Fruit fly (Drosophila melanogaster) whole organism, embryonic: ENCODE results near the gene MESR3.

ENCODE experiments used
- Awh ChIP-seq: fragments of 200-800 bp; sonication (Bioruptor generic); IDR thresholded peaks from 2 replicates; pipeline ENCODE4, ENCODE4 v1.3.6; 2022; ENCODE audit warnings: missing biosample characterization, missing genetic modification characterization
- B-H1 ChIP-seq: fragments of 200-800 bp; sonication (Bioruptor generic); IDR thresholded peaks from 3 replicates; pipeline ENCODE4 v1.3.6; 2022; ENCODE audit warnings: missing biosample characterization, missing genetic modification characterization
- Blimp-1 ChIP-seq: fragments of 200-800 bp; sonication (Bioruptor generic); optimal IDR thresholded peaks from 3 replicates; lab custom pipeline; 2018; ENCODE audit warnings: missing biosample characterization, missing genetic modification characterization, mild to moderate bottlenecking, moderate library complexity, missing genetic modification reagents
- CG10959 ChIP-seq: fragments of 200-800 bp; sonication (Bioruptor generic); IDR thresholded peaks from 2 replicates; pipeline ENCODE4 v1.3.6; 2022; ENCODE audit warnings: missing biosample characterization, missing genetic modification characterization
- CG12071 ChIP-seq: fragments of 200-800 bp; sonication (Bioruptor generic); optimal IDR thresholded peaks from 3 replicates; lab custom pipeline; 2018; ENCODE audit warnings: missing biosample characterization, mild to moderate bottlenecking, missing genetic modification characterization
- CG12942 ChIP-seq: fragments of 200-800 bp; sonication (Bioruptor generic); optimal IDR thresholded peaks from 3 replicates; lab custom pipeline; 2016; ENCODE audit warnings: missing biosample characterization, missing genetic modification characterization
- CG13287 ChIP-seq: fragments of 200-800 bp; sonication (Bioruptor generic); IDR thresholded peaks from 2 replicates; pipeline ENCODE4 v1.3.6; 2022; ENCODE audit warnings: missing biosample characterization, missing genetic modification characterization; ENCODE audit not compliant: partially characterized antibody
- CG15514 ChIP-seq: fragments of 200-800 bp; sonication (Bioruptor generic); optimal IDR thresholded peaks from 3 replicates; lab custom pipeline; 2017; ENCODE audit warnings: missing biosample characterization, missing genetic modification characterization, mild to moderate bottlenecking, moderate library complexity, missing genetic modification reagents
- CG1647 ChIP-seq: fragments of 200-800 bp; sonication (Bioruptor generic); optimal IDR thresholded peaks from 3 replicates; lab custom pipeline; 2016; ENCODE audit warnings: missing biosample characterization, missing genetic modification characterization
- CG17912 ChIP-seq: fragments of 200-800 bp; sonication (Bioruptor generic); optimal IDR thresholded peaks from 2 replicates; lab custom pipeline; 2018; ENCODE audit warnings: missing biosample characterization, mild to moderate bottlenecking, missing genetic modification characterization
- CG2199 ChIP-seq: fragments of 200-800 bp; sonication (Bioruptor generic); IDR thresholded peaks from 3 replicates; pipeline ENCODE4 v1.3.6; 2022; ENCODE audit warnings: missing biosample characterization, missing genetic modification characterization
- CG4360 ChIP-seq: fragments of 200-800 bp; sonication (Bioruptor generic); IDR thresholded peaks from 2 replicates; pipeline ENCODE4 v1.3.6; 2022; ENCODE audit warnings: missing biosample characterization, missing genetic modification characterization
- CG4404 ChIP-seq: fragments of 200-800 bp; sonication (Bioruptor generic); IDR thresholded peaks from 2 replicates; pipeline ENCODE4 v1.3.6; 2022; ENCODE audit warnings: missing biosample characterization, missing genetic modification characterization
- CG5245 ChIP-seq: fragments of 200-800 bp; sonication (Bioruptor generic); optimal IDR thresholded peaks from 3 replicates; lab custom pipeline; 2016; ENCODE audit warnings: missing biosample characterization, missing genetic modification characterization
- CHES-1-like ChIP-seq: fragments of 200-800 bp; sonication (Bioruptor generic); optimal IDR thresholded peaks from 2 replicates; lab custom pipeline; 2016; ENCODE audit warnings: missing biosample characterization, missing genetic modification characterization
- D19A ChIP-seq: fragments of 200-800 bp; optimal IDR thresholded peaks from 3 replicates; lab custom pipeline; 2019; ENCODE audit warnings: missing biosample characterization, mild to moderate bottlenecking, missing genetic modification characterization, moderate library complexity
- Doc2 ChIP-seq: fragments of 200-800 bp; sonication (Bioruptor generic); IDR thresholded peaks from 2 replicates; pipeline ENCODE4 v1.3.6; 2022; ENCODE audit warnings: missing biosample characterization, missing genetic modification characterization
- Doc3 ChIP-seq: fragments of 200-800 bp; sonication (Bioruptor generic); IDR thresholded peaks from 3 replicates; pipeline ENCODE4 v1.3.6; 2022; ENCODE audit warnings: missing biosample characterization, missing genetic modification characterization; ENCODE audit not compliant: partially characterized antibody
- GATAe ChIP-seq: fragments of 200-800 bp; sonication (Bioruptor generic); conservative IDR thresholded peaks from 2 replicates; pipeline ENCODE4 v1.3.6; 2022; ENCODE audit warnings: missing biosample characterization, missing genetic modification characterization
- HLH54F ChIP-seq: fragments of 200-800 bp; sonication (Bioruptor generic); optimal IDR thresholded peaks from 3 replicates; lab custom pipeline; 2016; ENCODE audit warnings: missing biosample characterization, missing genetic modification characterization
- HmgD ChIP-seq: fragments of 200-800 bp; sonication (Bioruptor generic); optimal IDR thresholded peaks from 3 replicates; lab custom pipeline; 2016; ENCODE audit warnings: missing biosample characterization, missing genetic modification characterization
- Hmr ChIP-seq: fragments of 200-800 bp; sonication (Bioruptor generic); optimal IDR thresholded peaks from 3 replicates; lab custom pipeline; 2017; ENCODE audit warnings: mild to moderate bottlenecking, missing biosample characterization, missing genetic modification reagents, missing genetic modification characterization
- Lim3 ChIP-seq: fragments of 200-800 bp; sonication (Bioruptor generic); IDR thresholded peaks from 2 replicates; pipeline ENCODE4 v1.3.6; 2022; ENCODE audit warnings: missing biosample characterization, missing genetic modification characterization
- Med ChIP-seq: fragments of 200-800 bp; sonication (Bioruptor generic); peaks from one replicate; lab custom pipeline; 2016; ENCODE audit warnings: missing biosample characterization, missing genetic modification characterization, mild to moderate bottlenecking, inconsistent platforms, moderate library complexity
- Rfx ChIP-seq: fragments of 200-800 bp; sonication (Bioruptor generic); IDR thresholded peaks from 2 replicates; pipeline ENCODE4 v1.3.6; 2022; ENCODE audit warnings: missing biosample characterization, missing genetic modification characterization
- Sox102F ChIP-seq: fragments of 200-800 bp; sonication (Bioruptor generic); optimal IDR thresholded peaks from 2 replicates; lab custom pipeline; 2018; ENCODE audit warnings: missing biosample characterization, mild to moderate bottlenecking, missing genetic modification characterization, moderate library complexity
- YL-1 ChIP-seq: fragments of 200-800 bp; sonication (Bioruptor generic); optimal IDR thresholded peaks from 3 replicates; lab custom pipeline; 2017; ENCODE audit warnings: missing biosample characterization, mild to moderate bottlenecking, missing genetic modification characterization
- ase ChIP-seq: fragments of 200-800 bp; sonication (Bioruptor generic); IDR thresholded peaks from 3 replicates; pipeline ENCODE4 v1.3.6; 2022; ENCODE audit warnings: missing biosample characterization, missing genetic modification characterization
- bsh ChIP-seq, 2 experiments: fragments of 200-800 bp; sonication (Bioruptor generic); optimal IDR thresholded peaks; 2 replicates each; lab custom pipeline; 2017 to 2018; ENCODE audit warnings: mild to moderate bottlenecking in 2 of 2, missing biosample characterization in 2 of 2, missing genetic modification characterization in 2 of 2, moderate library complexity in 1 of 2
- croc ChIP-seq: fragments of 200-800 bp; sonication (Bioruptor generic); conservative IDR thresholded peaks from 3 replicates; pipeline ENCODE4 v1.3.6; 2022; ENCODE audit warnings: missing biosample characterization, missing genetic modification characterization
- crp ChIP-seq, 2 experiments: fragments of 200-800 bp; sonication (Bioruptor generic); optimal IDR thresholded peaks; 2 replicates in 1 of 2; 3 replicates in 1 of 2; lab custom pipeline; 2017; ENCODE audit warnings: missing biosample characterization in 2 of 2, missing genetic modification characterization in 2 of 2, mild to moderate bottlenecking in 1 of 2, moderate library complexity in 1 of 2
- dmrt99B ChIP-seq: fragments of 200-800 bp; sonication (Bioruptor generic); optimal IDR thresholded peaks from 2 replicates; lab custom pipeline; 2018; ENCODE audit warnings: missing biosample characterization, mild to moderate bottlenecking, missing genetic modification characterization, moderate library complexity
- fru ChIP-seq: fragments of >200 bp; optimal IDR thresholded peaks from 2 replicates; lab custom pipeline; 2017
- gce ChIP-seq: fragments of 200-800 bp; sonication (Bioruptor generic); IDR thresholded peaks from 3 replicates; pipeline ENCODE4 v1.3.6; 2022; ENCODE audit warnings: missing biosample characterization, missing genetic modification characterization
- gfzf ChIP-seq: fragments of 200-800 bp; sonication (Bioruptor generic); optimal IDR thresholded peaks from 2 replicates; lab custom pipeline; 2016; ENCODE audit warnings: missing biosample characterization, mild to moderate bottlenecking, missing genetic modification characterization, moderate library complexity
- grau ChIP-seq: fragments of 200-800 bp; optimal IDR thresholded peaks from 3 replicates; lab custom pipeline; 2019; ENCODE audit warnings: missing biosample characterization, mild to moderate bottlenecking, missing genetic modification characterization, moderate library complexity
- hkb ChIP-seq, 2 experiments: fragments of 200-800 bp in 1 of 2; fragments of >200 bp in 1 of 2; sonication (Bioruptor generic) in 1 of 2; IDR thresholded peaks in 1 of 2; optimal IDR thresholded peaks in 1 of 2; 2 replicates each; pipeline versions ENCODE4 v1.3.6 to Lab custom; 2017 to 2022; ENCODE audit warnings: missing biosample characterization in 1 of 2, missing genetic modification characterization in 1 of 2
- lbe ChIP-seq: fragments of 200-800 bp; sonication (Bioruptor generic); optimal IDR thresholded peaks from 2 replicates; lab custom pipeline; 2016; ENCODE audit warnings: missing biosample characterization, mild to moderate bottlenecking, missing genetic modification characterization
- mirr ChIP-seq: fragments of 200-800 bp; sonication (Bioruptor generic); optimal IDR thresholded peaks from 3 replicates; lab custom pipeline; 2018; ENCODE audit warnings: missing biosample characterization, mild to moderate bottlenecking, missing genetic modification characterization
- nerfin-2 ChIP-seq: fragments of 200-800 bp; sonication (Bioruptor generic); IDR thresholded peaks from 2 replicates; pipeline ENCODE4 v1.3.6; 2022; ENCODE audit warnings: missing biosample characterization, missing genetic modification characterization; ENCODE audit not compliant: partially characterized antibody
- nom ChIP-seq: fragments of 200-800 bp; sonication (Bioruptor generic); optimal IDR thresholded peaks from 2 replicates; lab custom pipeline; 2017; ENCODE audit warnings: missing biosample characterization, missing genetic modification characterization, mild to moderate bottlenecking, moderate library complexity, missing genetic modification reagents
- onecut ChIP-seq: fragments of 200-800 bp; sonication (Bioruptor generic); IDR thresholded peaks from 2 replicates; pipeline ENCODE4 v1.3.6; 2022; ENCODE audit warnings: missing biosample characterization, missing genetic modification characterization
- org-1 ChIP-seq: fragments of 200-800 bp; sonication (Bioruptor generic); optimal IDR thresholded peaks from 2 replicates; lab custom pipeline; 2017; ENCODE audit warnings: missing biosample characterization, missing genetic modification characterization
- peb ChIP-seq: fragments of 200-800 bp; sonication (Bioruptor generic); IDR thresholded peaks from 2 replicates; pipeline ENCODE4 v1.3.6; 2022; ENCODE audit warnings: missing biosample characterization, missing genetic modification characterization
- salm ChIP-seq: fragments of 200-800 bp; sonication (Bioruptor generic); optimal IDR thresholded peaks from 2 replicates; lab custom pipeline; 2018; ENCODE audit warnings: missing biosample characterization, mild to moderate bottlenecking, missing genetic modification characterization
- slbo ChIP-seq: fragments of 200-800 bp; sonication (Bioruptor generic); IDR thresholded peaks from 2 replicates; pipeline ENCODE4 v1.3.6; 2022; ENCODE audit warnings: missing biosample characterization, missing genetic modification characterization
- sug ChIP-seq: fragments of 200-800 bp; optimal IDR thresholded peaks from 2 replicates; lab custom pipeline; 2019; ENCODE audit warnings: missing biosample characterization, mild to moderate bottlenecking, missing genetic modification characterization, moderate library complexity
- tin ChIP-seq: fragments of 200-800 bp; sonication (Bioruptor generic); optimal IDR thresholded peaks from 3 replicates; lab custom pipeline; 2016; ENCODE audit warnings: missing biosample characterization, missing genetic modification characterization
- vfl ChIP-seq: fragments of 200-800 bp; sonication (Bioruptor generic); optimal IDR thresholded peaks from 2 replicates; lab custom pipeline; 2016; ENCODE audit warnings: missing biosample characterization, missing genetic modification characterization
- vnd ChIP-seq: fragments of 200-800 bp; sonication (Bioruptor generic); IDR thresholded peaks from 3 replicates; pipeline ENCODE4 v1.3.6; 2022; ENCODE audit warnings: missing biosample characterization, missing genetic modification characterization; ENCODE audit not compliant: partially characterized antibody

MESR3 gene

dm6 chr2L:18626987-18627386 is 9.9 kb downstream of the MESR3 start (continued):
- TF ChIP-seq crp (GFP tag; optimal IDR thresholded peaks at IDR 0.05; lab: Kevin White, UChicago), result peak in 1 of 2 experiments; percentile 40
- peak; percentile 96 for TF ChIP-seq Med (GFP tag; lab: Kevin White, UChicago)
- TF ChIP-seq B-H1 (GFP tag; lab: Robert Waterston, UW), result peak; percentile 32; the same call in 1 of the 3 replicates
- TF ChIP-seq Lim3 (GFP tag; lab: Robert Waterston, UW), result no peak
- peak; percentile 80 for TF ChIP-seq Sox102F (GFP tag; lab: Kevin White, UChicago)
- peak; percentile 75 for TF ChIP-seq YL-1
- TF ChIP-seq Hmr (GFP tag; lab: Kevin White, UChicago), result peak; percentile 96
- TF ChIP-seq vnd, result no peak
- no peak; the same call in 2 of the 3 replicates for TF ChIP-seq CG2199 (GFP tag; lab: Robert Waterston, UW)
- peak; percentile 6 for TF ChIP-seq gfzf (GFP tag; lab: Kevin White, UChicago)
- peak; percentile 24 for TF ChIP-seq HLH54F
- TF ChIP-seq CG4404 (GFP tag; lab: Robert Waterston, UW), result no peak
- TF ChIP-seq CG12942 (GFP tag; lab: Kevin White, UChicago), result peak; percentile 70
- TF ChIP-seq hkb (optimal IDR thresholded peaks at IDR 0.05; lab: Kevin White, UChicago), result no peak
- peak; percentile 79 for TF ChIP-seq hkb (GFP tag; IDR thresholded peaks at IDR 0.05; lab: Robert Waterston, UW)
- TF ChIP-seq Rfx, result peak; percentile 67; the same call in 1 of the 2 replicates
- peak; percentile 43 for TF ChIP-seq D19A (tag; lab: Kevin White, UChicago)
- 0 out of 2 replicates have a peak, but pooled peaks have one; percentile 45 for TF ChIP-seq CG10959 (GFP tag; lab: Robert Waterston, UW)
- TF ChIP-seq nom (GFP tag; lab: Kevin White, UChicago), result no peak
- TF ChIP-seq mirr, result peak; percentile 68
- TF ChIP-seq CG4360 (GFP tag; lab: Robert Waterston, UW), result peak; percentile 52
- TF ChIP-seq tin, result peak; percentile 13
- TF ChIP-seq org-1 (GFP tag; lab: Kevin White, UChicago), result peak; percentile 92
- peak; percentile 74 for TF ChIP-seq sug (tag; lab: Kevin White, UChicago)
- peak; percentile 69 for TF ChIP-seq dmrt99B
- TF ChIP-seq GATAe, result 0 out of 2 replicates have a peak, but pooled peaks have one; percentile 12
- no peak for TF ChIP-seq nerfin-2 (GFP tag; lab: Robert Waterston, UW)
- TF ChIP-seq onecut (GFP tag; lab: Robert Waterston, UW), result peak; percentile 71
- TF ChIP-seq CG17912 (GFP tag; lab: Kevin White, UChicago), result peak; percentile 40
- TF ChIP-seq CG12071 (GFP tag; lab: Kevin White, UChicago), result peak; percentile 79
- TF ChIP-seq gce, result peak; percentile 55; the same call in 1 of the 3 replicates
- no peak for TF ChIP-seq ase (GFP tag; lab: Robert Waterston, UW)
- peak; percentile 85 for TF ChIP-seq CG15514 (GFP tag; lab: Kevin White, UChicago)
- TF ChIP-seq CG13287, result no peak
- peak; percentile 65 for TF ChIP-seq grau (tag; lab: Kevin White, UChicago)
- peak; percentile 85 for TF ChIP-seq lbe (GFP tag; lab: Kevin White, UChicago)
- peak; percentile 50 for TF ChIP-seq HmgD
- TF ChIP-seq croc, result no peak
- peak; percentile 77 for TF ChIP-seq Blimp-1 (GFP tag; lab: Kevin White, UChicago)
- peak in 1 of 2 experiments; percentile 84 for TF ChIP-seq bsh (GFP tag; optimal IDR thresholded peaks at IDR 0.05; lab: Kevin White, UChicago)
- peak; percentile 87 for TF ChIP-seq Awh
- peak; percentile 37 for TF ChIP-seq vfl (GFP tag; lab: Kevin White, UChicago)
- TF ChIP-seq CG5245 (GFP tag; lab: Kevin White, UChicago), result peak; percentile 42
- TF ChIP-seq fru (lab: Kevin White, UChicago), result no peak
- TF ChIP-seq peb (GFP tag; lab: Robert Waterston, UW), result no peak; the same call in 1 of the 2 replicates
- no peak for TF ChIP-seq Doc2 (GFP tag; lab: Robert Waterston, UW)
- TF ChIP-seq salm, result peak; percentile 79
- peak; percentile 82 for TF ChIP-seq CG1647
- TF ChIP-seq CHES-1-like (GFP tag; lab: Kevin White, UChicago), result peak; percentile 93
- no peak for TF ChIP-seq Doc3
- TF ChIP-seq slbo (GFP tag; lab: Robert Waterston, UW), result peak; percentile 48
